Worm (Caenorhabditis elegans) whole organism, L1 larva: ENCODE data around the gene tbc-7.

Experiments
- C34B4.2 ChIP-seq: sonication (generic microtip); optimal IDR thresholded peaks from 2 replicates; lab custom pipeline; 2017; ENCODE audit warnings: mild to moderate bottlenecking, missing genetic modification characterization, missing compliant biosample characterization
- ama-1 ChIP-seq: fragments of 150-350 bp; optimal IDR thresholded peaks from 2 replicates; lab custom pipeline; 2014
- ceh-82 ChIP-seq, 3 experiments: fragments of 150-350 bp in 1 of 3; sonication (generic microtip) in 2 of 3; optimal IDR thresholded peaks; 2 replicates each; lab custom pipeline; 2014 to 2017; ENCODE audit warnings: missing biosample characterization in 3 of 3, missing genetic modification characterization in 3 of 3
- ces-1 ChIP-seq: fragments of 150-350 bp; optimal IDR thresholded peaks from 2 replicates; lab custom pipeline; 2014; ENCODE audit warnings: missing biosample characterization, missing genetic modification reagents, missing genetic modification characterization
- dsc-1 ChIP-seq: sonication (generic microtip); optimal IDR thresholded peaks from 2 replicates; lab custom pipeline; 2016; ENCODE audit warnings: mild to moderate bottlenecking, missing genetic modification characterization, missing compliant biosample characterization
- efl-1 ChIP-seq, 4 experiments: fragments of 150-350 bp; optimal IDR thresholded peaks in 3 of 4; peaks in 1 of 4; 1 replicate in 1 of 4; 2 replicates in 3 of 4; lab custom pipeline; 2014; ENCODE audit warnings: missing biosample characterization in 2 of 4, missing genetic modification characterization in 2 of 4, missing genetic modification reagents in 2 of 4
- ets-5 ChIP-seq: fragments of 200-800 bp; sonication (Bioruptor generic); IDR thresholded peaks from 2 replicates; pipeline ENCODE4 v1.3.6; 2022; ENCODE audit warnings: missing genetic modification characterization, missing compliant biosample characterization
- fkh-4 ChIP-seq: sonication (generic microtip); optimal IDR thresholded peaks from 2 replicates; lab custom pipeline; 2016; ENCODE audit warnings: missing compliant biosample characterization, missing genetic modification characterization, borderline replicate concordance
- hlh-17 ChIP-seq: fragments of 200-800 bp; sonication (Bioruptor generic); optimal IDR thresholded peaks from 2 replicates; lab custom pipeline; 2018; ENCODE audit warnings: missing genetic modification characterization, mild to moderate bottlenecking, missing compliant biosample characterization, moderate library complexity, borderline replicate concordance
- lin-14 ChIP-seq: fragments of 200-800 bp; sonication (Bioruptor generic); optimal IDR thresholded peaks from 2 replicates; lab custom pipeline; 2018; ENCODE audit warnings: mild to moderate bottlenecking, missing genetic modification characterization, moderate library complexity, missing compliant biosample characterization
- lin-35 ChIP-seq, 2 experiments: fragments of 150-350 bp; optimal IDR thresholded peaks; 2 replicates each; lab custom pipeline; 2014; ENCODE audit warnings: missing biosample characterization in 2 of 2, missing genetic modification characterization in 2 of 2, missing genetic modification reagents in 2 of 2
- nhr-12 ChIP-seq: sonication (generic microtip); optimal IDR thresholded peaks from 2 replicates; lab custom pipeline; 2017; ENCODE audit warnings: missing biosample characterization, missing genetic modification characterization
- nhr-71 ChIP-seq: sonication (generic microtip); optimal IDR thresholded peaks from 2 replicates; lab custom pipeline; 2016; ENCODE audit warnings: mild to moderate bottlenecking, missing genetic modification characterization, moderate library complexity, missing compliant biosample characterization
- nhr-76 ChIP-seq: sonication (generic microtip); optimal IDR thresholded peaks from 2 replicates; lab custom pipeline; 2017; ENCODE audit warnings: missing biosample characterization, missing genetic modification characterization
- pag-3 ChIP-seq: sonication (generic microtip); optimal IDR thresholded peaks from 2 replicates; lab custom pipeline; 2017; ENCODE audit warnings: missing genetic modification characterization, mild to moderate bottlenecking, missing compliant biosample characterization, antibody characterized with exemption, borderline replicate concordance; ENCODE audit not compliant: insufficient read depth
- unc-62 ChIP-seq: fragments of 150-350 bp; optimal IDR thresholded peaks from 2 replicates; lab custom pipeline; 2014; ENCODE audit warnings: missing biosample characterization, missing genetic modification reagents, missing genetic modification characterization
- unc-86 ChIP-seq: sonication (generic microtip); optimal IDR thresholded peaks from 2 replicates; lab custom pipeline; 2016; ENCODE audit warnings: missing genetic modification characterization, missing compliant biosample characterization

tbc-7 gene

DNA sequence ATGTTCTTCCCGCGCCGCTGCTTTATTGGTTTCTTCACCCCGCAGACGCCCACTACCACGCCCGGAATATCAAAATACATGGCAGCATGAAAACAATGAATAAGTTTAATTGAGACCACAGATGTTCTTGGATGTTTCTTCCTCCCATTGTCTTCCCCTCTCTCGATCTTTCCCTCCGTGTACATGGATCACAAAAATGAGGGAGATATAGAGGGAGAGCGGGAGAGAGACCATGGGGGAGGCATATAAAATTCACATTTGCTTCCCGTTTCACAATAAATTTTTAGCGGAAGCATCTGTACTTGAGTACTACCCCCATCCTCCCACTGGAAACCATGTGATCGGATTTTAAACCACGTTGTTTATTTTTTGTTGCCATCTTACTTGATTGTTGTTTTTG lies 59.3 kb downstream of the tbc-7 start:
- no peak for TF ChIP-seq ets-5
- TF ChIP-seq ama-1 (lab: Kevin White, UChicago), result no peak
- TF ChIP-seq fkh-4, result peak; percentile 64
- TF ChIP-seq dsc-1 (tag; lab: Kevin White, UChicago), result peak; percentile 94
- no peak for TF ChIP-seq ces-1 (GFP tag; lab: Kevin White, UChicago)
- TF ChIP-seq nhr-12 (tag; lab: Kevin White, UChicago), result no peak
- TF ChIP-seq lin-35 (GFP tag; optimal IDR thresholded peaks at IDR 0.05; lab: Kevin White, UChicago), result no peak
- TF ChIP-seq ceh-82 (tag; optimal IDR thresholded peaks at IDR 0.05; lab: Kevin White, UChicago), result no peak
- no peak for TF ChIP-seq efl-1 (optimal IDR thresholded peaks at IDR 0.05; lab: Kevin White, UChicago)
- TF ChIP-seq efl-1 (GFP tag; optimal IDR thresholded peaks at IDR 0.05 in 1 of 2; lab: Kevin White, UChicago), result peak in 1 of 2 experiments; percentile 18
- TF ChIP-seq hlh-17 (GFP tag; lab: Kevin White, UChicago), result no peak
- TF ChIP-seq lin-14 (GFP tag; lab: Kevin White, UChicago), result peak; percentile 18
- no peak for TF ChIP-seq C34B4.2 (tag; lab: Kevin White, UChicago)

ce11 chrX:5195462-5196160 lies 61.5 kb downstream of the tbc-7 start, which contains the start of gene pqn-62:
Gene pqn-62 (plus strand): TSS chrX:5196110.
- TF ChIP-seq fkh-4, result no peak
- TF ChIP-seq lin-14 (GFP tag; lab: Kevin White, UChicago), result peak; percentile 59
- TF ChIP-seq pag-3 (tag; lab: Kevin White, UChicago), result peak; percentile 65
- TF ChIP-seq nhr-76 (tag; lab: Kevin White, UChicago), result no peak
- TF ChIP-seq nhr-71 (tag; lab: Kevin White, UChicago), result peak; percentile 43
- TF ChIP-seq unc-86 (tag; lab: Kevin White, UChicago), result no peak
- no peak for TF ChIP-seq unc-62 (GFP tag; lab: Kevin White, UChicago)
